Fruit fly (Drosophila melanogaster): Measurements from ENCODE around the gene frc.

frc gene

dm6 chr3L:17428779-17429178 is 4.2 kb downstream of the frc start, which contains the start of gene Gorab (continued):
- TF ChIP-seq pfk (GFP tag; optimal IDR thresholded peaks at IDR 0.05) (no peak), CG9876 (GFP tag; optimal IDR thresholded peaks at IDR 0.05) (peak; percentile 48), E2f2 (GFP tag; IDR thresholded peaks at IDR 0.05) (peak; percentile 87), Meics (GFP tag; optimal IDR thresholded peaks at IDR 0.05) (peak; percentile 79), CG12659 (GFP tag; optimal IDR thresholded peaks at IDR 0.05) (peak; percentile 93), zfh2 (GFP tag; optimal IDR thresholded peaks at IDR 0.05) (peak; percentile 67), CG2889 (GFP tag; IDR thresholded peaks at IDR 0.05) (peak; percentile 96), CG16813 (GFP tag; IDR thresholded peaks at IDR 0.05; ENCODE audit: partially characterized antibody) (peak; percentile 48; the same call in 2 of the 3 replicates), sd (tag; optimal IDR thresholded peaks at IDR 0.05) (no peak), gsb (GFP tag; IDR thresholded peaks at IDR 0.05) (peak; percentile 78), gro (GFP tag; optimal IDR thresholded peaks at IDR 0.05) (peak; percentile 72), CG2199 (GFP tag; IDR thresholded peaks at IDR 0.05) (peak; percentile 83; the same call in 2 of the 3 replicates), CG9932 (GFP tag; IDR thresholded peaks at IDR 0.05) (peak; percentile 97), hb (GFP tag; IDR thresholded peaks at IDR 0.05; ENCODE audit: partially characterized antibody) (no peak), tin (GFP tag; optimal IDR thresholded peaks at IDR 0.05) (peak; percentile 88), Oaz (GFP tag; IDR thresholded peaks at IDR 0.05) (peak; percentile 80), CG4328 (GFP tag; optimal IDR thresholded peaks at IDR 0.05) (peak; percentile 46), Awh (GFP tag; IDR thresholded peaks at IDR 0.05) (peak; percentile 91), sc (optimal IDR thresholded peaks at IDR 0.05) (no peak), sc (GFP tag; optimal IDR thresholded peaks at IDR 0.05) (peak; percentile 78), btn (GFP tag; optimal IDR thresholded peaks at IDR 0.05) (peak; percentile 8), Dp (GFP tag; optimal IDR thresholded peaks at IDR 0.05) (peak; percentile 75), Kr (GFP tag; optimal IDR thresholded peaks at IDR 0.05) (no peak), pita (GFP tag; optimal IDR thresholded peaks at IDR 0.05) (no peak), CG15011 (GFP tag; optimal IDR thresholded peaks at IDR 0.05) (peak; percentile 60), Mad (GFP tag; optimal IDR thresholded peaks at IDR 0.05) (peak; percentile 92), CG6765 (GFP tag; optimal IDR thresholded peaks at IDR 0.05) (no peak), CG5245 (GFP tag; optimal IDR thresholded peaks at IDR 0.05) (peak; percentile 74), crol (GFP tag; IDR thresholded peaks at IDR 0.05) (peak; percentile 60), CG3995 (GFP tag; optimal IDR thresholded peaks at IDR 0.05) (peak; percentile 38), CG12104 (GFP tag; optimal IDR thresholded peaks at IDR 0.05) (peak; percentile 90), zfh1 (GFP tag; IDR thresholded peaks at IDR 0.05) (peak; percentile 97), fd64A (GFP tag; optimal IDR thresholded peaks at IDR 0.05) (no peak), CrebB (tag; optimal IDR thresholded peaks at IDR 0.05) (no peak), D19B (GFP tag; optimal IDR thresholded peaks at IDR 0.05) (peak; percentile 67), ab (GFP tag; optimal IDR thresholded peaks at IDR 0.05) (peak; percentile 58), Neu2 (GFP tag; optimal IDR thresholded peaks at IDR 0.05; ENCODE audit: borderline replicate concordance) (no peak), CG13296 (GFP tag; optimal IDR thresholded peaks at IDR 0.05) (peak; percentile 22), vnd (GFP tag; IDR thresholded peaks at IDR 0.05; ENCODE audit: partially characterized antibody) (no peak), pros (GFP tag; optimal IDR thresholded peaks at IDR 0.05) (no peak), tll (GFP tag; optimal IDR thresholded peaks at IDR 0.05) (peak in 1 of 2 experiments; percentile 31), CG2712 (tag; optimal IDR thresholded peaks at IDR 0.05) (peak; percentile 95), CG9797 (GFP tag; optimal IDR thresholded peaks at IDR 0.05) (peak; percentile 16), CG10431 (GFP tag; optimal IDR thresholded peaks at IDR 0.05) (peak; percentile 53), exex (tag; optimal IDR thresholded peaks at IDR 0.05) (peak; percentile 45), CG16815 (GFP tag; optimal IDR thresholded peaks at IDR 0.05) (peak; percentile 90), CG30431 (GFP tag; optimal IDR thresholded peaks at IDR 0.05) (peak; percentile 87), CG18011 (GFP tag; optimal IDR thresholded peaks at IDR 0.05) (peak; percentile 56), Gsc (GFP tag; IDR thresholded peaks at IDR 0.05) (peak; percentile 89), amos (GFP tag; IDR thresholded peaks at IDR 0.05; ENCODE audit: partially characterized antibody) (peak; percentile 54), emc (GFP tag; optimal IDR thresholded peaks at IDR 0.05) (peak; percentile 38)
